Fruit fly (Drosophila melanogaster) whole organism, prepupa: ENCODE measurements around the gene CG1983.

Experiments used
- CG10631 ChIP-seq: fragments of 200-800 bp; sonication (Bioruptor generic); optimal IDR thresholded peaks from 2 replicates; lab custom pipeline; 2016; ENCODE audit warnings: missing biosample characterization, missing genetic modification characterization
- CG11294 ChIP-seq: fragments of 200-800 bp; sonication (Bioruptor generic); IDR thresholded peaks from 2 replicates; pipeline ENCODE4 v1.3.6; 2022; ENCODE audit warnings: missing biosample characterization, missing genetic modification characterization
- CG11762 ChIP-seq: fragments of 200-800 bp; sonication (Bioruptor generic); optimal IDR thresholded peaks from 3 replicates; lab custom pipeline; 2016; ENCODE audit warnings: missing biosample characterization, missing genetic modification characterization; ENCODE audit not compliant: insufficient read depth
- CG11902 ChIP-seq: fragments of 200-800 bp; sonication (Bioruptor generic); optimal IDR thresholded peaks from 3 replicates; lab custom pipeline; 2016; ENCODE audit warnings: missing biosample characterization, missing genetic modification characterization
- CG1621 ChIP-seq: fragments of 200-800 bp; sonication (Bioruptor generic); optimal IDR thresholded peaks from 3 replicates; lab custom pipeline; 2018; ENCODE audit warnings: missing biosample characterization, mild to moderate bottlenecking, missing genetic modification characterization
- CG31627 ChIP-seq: fragments of 200-800 bp; sonication (Bioruptor generic); optimal IDR thresholded peaks from 3 replicates; lab custom pipeline; 2016; ENCODE audit warnings: missing biosample characterization, missing genetic modification characterization
- CG34406 ChIP-seq: fragments of 200-800 bp; sonication (Bioruptor generic); optimal IDR thresholded peaks from 3 replicates; lab custom pipeline; 2016; ENCODE audit warnings: missing biosample characterization, missing genetic modification characterization
- CG3919 ChIP-seq: fragments of 200-800 bp; sonication (Bioruptor generic); optimal IDR thresholded peaks from 3 replicates; lab custom pipeline; 2016; ENCODE audit warnings: missing biosample characterization, missing genetic modification characterization
- CG6163 ChIP-seq: fragments of 200-800 bp; sonication (Bioruptor generic); IDR thresholded peaks from 3 replicates; pipeline ENCODE4 v1.3.6; 2022; ENCODE audit warnings: missing biosample characterization, missing genetic modification characterization
- CG6276 ChIP-seq: fragments of 200-800 bp; sonication (Bioruptor generic); optimal IDR thresholded peaks from 2 replicates; lab custom pipeline; 2017; ENCODE audit warnings: missing biosample characterization, mild to moderate bottlenecking, missing genetic modification characterization
- CG6792 ChIP-seq: fragments of 200-800 bp; sonication (Bioruptor generic); optimal IDR thresholded peaks from 3 replicates; lab custom pipeline; 2016; ENCODE audit warnings: missing biosample characterization, missing genetic modification characterization
- CG6808 ChIP-seq: fragments of 200-800 bp; sonication (Bioruptor generic); optimal IDR thresholded peaks from 3 replicates; lab custom pipeline; 2017; ENCODE audit warnings: missing biosample characterization, missing genetic modification characterization, mild to moderate bottlenecking, moderate library complexity, missing genetic modification reagents
- CG6854 ChIP-seq: fragments of 200-800 bp; sonication (Bioruptor generic); optimal IDR thresholded peaks from 2 replicates; lab custom pipeline; 2017; ENCODE audit warnings: missing biosample characterization, mild to moderate bottlenecking, missing genetic modification characterization
- CG7368 ChIP-seq: fragments of 200-800 bp; sonication (Bioruptor generic); optimal IDR thresholded peaks from 3 replicates; lab custom pipeline; 2016; ENCODE audit warnings: missing biosample characterization, missing genetic modification characterization
- CG8119 ChIP-seq: fragments of 200-800 bp; sonication (Bioruptor generic); IDR thresholded peaks from 3 replicates; pipeline ENCODE4 v1.3.6; 2022; ENCODE audit warnings: missing biosample characterization, missing genetic modification characterization
- CG8319 ChIP-seq: fragments of 200-800 bp; sonication (Bioruptor generic); optimal IDR thresholded peaks from 3 replicates; lab custom pipeline; 2016; ENCODE audit warnings: missing biosample characterization, missing genetic modification characterization
- CG9139 ChIP-seq: fragments of 200-800 bp; sonication (Bioruptor generic); optimal IDR thresholded peaks from 3 replicates; lab custom pipeline; 2017; ENCODE audit warnings: missing biosample characterization, mild to moderate bottlenecking, missing genetic modification characterization
- Eip78C ChIP-seq: fragments of 200-800 bp; sonication (Bioruptor generic); peaks from one replicate; lab custom pipeline; 2016; ENCODE audit warnings: missing biosample characterization, missing genetic modification characterization
- Eip93F ChIP-seq: fragments of 200-800 bp; sonication (Bioruptor generic); optimal IDR thresholded peaks from 2 replicates; lab custom pipeline; 2016; ENCODE audit warnings: missing biosample characterization, mild to moderate bottlenecking, missing genetic modification characterization
- Hr4 ChIP-seq: fragments of 200-800 bp; sonication (Bioruptor generic); optimal IDR thresholded peaks from 3 replicates; lab custom pipeline; 2016; ENCODE audit warnings: missing biosample characterization, missing genetic modification characterization
- Lpt ChIP-seq: fragments of 200-800 bp; sonication (Bioruptor generic); optimal IDR thresholded peaks from 3 replicates; lab custom pipeline; 2016; ENCODE audit warnings: missing biosample characterization, missing genetic modification characterization
- Met ChIP-seq: fragments of 200-800 bp; sonication (Bioruptor generic); optimal IDR thresholded peaks from 3 replicates; lab custom pipeline; 2016; ENCODE audit warnings: missing biosample characterization, missing genetic modification characterization
- Smox ChIP-seq: fragments of 200-800 bp; sonication (Bioruptor generic); optimal IDR thresholded peaks from 3 replicates; lab custom pipeline; 2016; ENCODE audit warnings: missing biosample characterization, missing genetic modification characterization
- Sox102F ChIP-seq: fragments of 200-800 bp; sonication (Bioruptor generic); optimal IDR thresholded peaks from 2 replicates; lab custom pipeline; 2016; ENCODE audit warnings: missing biosample characterization, mild to moderate bottlenecking, missing genetic modification characterization
- Sox15 ChIP-seq: fragments of 200-800 bp; sonication (Bioruptor generic); optimal IDR thresholded peaks from 3 replicates; lab custom pipeline; 2016; ENCODE audit warnings: missing biosample characterization, missing genetic modification characterization
- acj6 ChIP-seq: fragments of 200-800 bp; sonication (Bioruptor generic); optimal IDR thresholded peaks from 3 replicates; lab custom pipeline; 2016; ENCODE audit warnings: missing biosample characterization, missing genetic modification characterization
- cyc ChIP-seq: fragments of 200-800 bp; sonication (Bioruptor generic); optimal IDR thresholded peaks from 3 replicates; lab custom pipeline; 2016; ENCODE audit warnings: missing biosample characterization, missing genetic modification characterization
- eg ChIP-seq: fragments of 200-800 bp; sonication (Bioruptor generic); IDR thresholded peaks from 3 replicates; pipeline ENCODE4 v1.3.6; 2022; ENCODE audit warnings: missing biosample characterization, missing genetic modification characterization
- esn ChIP-seq: fragments of 200-800 bp; sonication (Bioruptor generic); optimal IDR thresholded peaks from 2 replicates; lab custom pipeline; 2016; ENCODE audit warnings: missing biosample characterization, mild to moderate bottlenecking, missing genetic modification characterization, moderate library complexity
- fd59A ChIP-seq: fragments of 200-800 bp; sonication (Bioruptor generic); optimal IDR thresholded peaks from 2 replicates; lab custom pipeline; 2017; ENCODE audit warnings: missing biosample characterization, mild to moderate bottlenecking, missing genetic modification characterization, missing genetic modification reagents
- fd85E ChIP-seq: fragments of 200-800 bp; sonication (Bioruptor generic); optimal IDR thresholded peaks from 3 replicates; lab custom pipeline; 2016; ENCODE audit warnings: missing biosample characterization, missing genetic modification characterization
- fkh ChIP-seq: fragments of 200-800 bp; sonication (Bioruptor generic); optimal IDR thresholded peaks from 3 replicates; lab custom pipeline; 2017; ENCODE audit warnings: missing biosample characterization, mild to moderate bottlenecking, missing genetic modification characterization, moderate library complexity
- lz ChIP-seq: fragments of 200-800 bp; sonication (Bioruptor generic); optimal IDR thresholded peaks from 3 replicates; lab custom pipeline; 2016; ENCODE audit warnings: missing biosample characterization, missing genetic modification characterization
- net ChIP-seq: fragments of 200-800 bp; sonication (Bioruptor generic); optimal IDR thresholded peaks from 3 replicates; lab custom pipeline; 2016; ENCODE audit warnings: missing biosample characterization, missing genetic modification characterization
- salr ChIP-seq, 2 experiments: fragments of 200-800 bp; sonication (Bioruptor generic); optimal IDR thresholded peaks; 3 replicates each; lab custom pipeline; 2016 to 2018; ENCODE audit warnings: missing biosample characterization in 2 of 2, missing genetic modification characterization in 2 of 2, mild to moderate bottlenecking in 1 of 2
- spab ChIP-seq: fragments of 200-800 bp; sonication (Bioruptor generic); optimal IDR thresholded peaks from 2 replicates; lab custom pipeline; 2017; ENCODE audit warnings: missing biosample characterization, mild to moderate bottlenecking, missing genetic modification characterization, missing genetic modification reagents
- ss ChIP-seq, 2 experiments: fragments of 200-800 bp; sonication (Bioruptor generic); optimal IDR thresholded peaks; 2 replicates in 1 of 2; 3 replicates in 1 of 2; lab custom pipeline; 2017 to 2018; ENCODE audit warnings: mild to moderate bottlenecking in 2 of 2, missing biosample characterization in 2 of 2, missing genetic modification characterization in 2 of 2, moderate library complexity in 1 of 2
- svp ChIP-seq: fragments of 200-800 bp; sonication (Bioruptor generic); peaks from one replicate; lab custom pipeline; 2016; ENCODE audit warnings: missing biosample characterization, missing genetic modification characterization
- topi ChIP-seq: fragments of 200-800 bp; sonication (Bioruptor generic); optimal IDR thresholded peaks from 3 replicates; lab custom pipeline; 2016; ENCODE audit warnings: missing biosample characterization, missing genetic modification characterization
- vri ChIP-seq: fragments of 200-800 bp; sonication (Bioruptor generic); optimal IDR thresholded peaks from 3 replicates; lab custom pipeline; 2016; ENCODE audit warnings: missing biosample characterization, mild to moderate bottlenecking, missing genetic modification characterization

CG1983 gene

DNA sequence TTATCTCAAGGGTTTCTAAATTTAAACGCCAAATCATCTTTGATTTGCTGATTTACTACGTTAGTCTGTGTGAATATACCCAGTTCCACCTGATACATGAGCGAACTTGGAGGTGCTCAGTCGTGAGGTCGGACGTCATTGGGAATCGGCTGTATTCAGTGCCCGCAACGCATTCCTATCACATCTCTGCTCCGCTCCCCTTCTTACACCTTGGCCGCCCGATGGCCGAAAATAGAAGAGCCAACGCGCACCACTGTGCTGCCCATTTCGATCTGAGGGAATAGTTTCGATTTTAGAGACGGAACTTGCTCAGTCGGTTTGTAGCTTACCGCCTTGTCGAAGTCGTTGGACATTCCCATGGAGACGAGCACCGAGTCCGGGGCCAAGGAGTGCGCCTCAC lies 1.2 kb downstream of the CG1983 start:
- no peak for TF ChIP-seq net (GFP tag; lab: Kevin White, UChicago)
- TF ChIP-seq CG6854 (GFP tag; lab: Kevin White, UChicago), result no peak

- TF ChIP-seq eg (GFP tag; lab: Robert Waterston, UW) (peak; percentile 5; the same call in 1 of the 3 replicates), CG8119 (GFP tag; lab: Robert Waterston, UW) (no peak), vri (GFP tag; lab: Kevin White, UChicago) (no peak), CG34406 (no peak), CG11762 (GFP tag; lab: Kevin White, UChicago) (no peak), CG9139 (GFP tag; lab: Kevin White, UChicago) (no peak), Eip78C (peak; percentile 40), CG7368 (GFP tag; lab: Kevin White, UChicago) (no peak), Met (no peak)
These were observed 2.4 kb downstream of the CG1983 start for dm6 chr3R:30175045-30175589.

DNA sequence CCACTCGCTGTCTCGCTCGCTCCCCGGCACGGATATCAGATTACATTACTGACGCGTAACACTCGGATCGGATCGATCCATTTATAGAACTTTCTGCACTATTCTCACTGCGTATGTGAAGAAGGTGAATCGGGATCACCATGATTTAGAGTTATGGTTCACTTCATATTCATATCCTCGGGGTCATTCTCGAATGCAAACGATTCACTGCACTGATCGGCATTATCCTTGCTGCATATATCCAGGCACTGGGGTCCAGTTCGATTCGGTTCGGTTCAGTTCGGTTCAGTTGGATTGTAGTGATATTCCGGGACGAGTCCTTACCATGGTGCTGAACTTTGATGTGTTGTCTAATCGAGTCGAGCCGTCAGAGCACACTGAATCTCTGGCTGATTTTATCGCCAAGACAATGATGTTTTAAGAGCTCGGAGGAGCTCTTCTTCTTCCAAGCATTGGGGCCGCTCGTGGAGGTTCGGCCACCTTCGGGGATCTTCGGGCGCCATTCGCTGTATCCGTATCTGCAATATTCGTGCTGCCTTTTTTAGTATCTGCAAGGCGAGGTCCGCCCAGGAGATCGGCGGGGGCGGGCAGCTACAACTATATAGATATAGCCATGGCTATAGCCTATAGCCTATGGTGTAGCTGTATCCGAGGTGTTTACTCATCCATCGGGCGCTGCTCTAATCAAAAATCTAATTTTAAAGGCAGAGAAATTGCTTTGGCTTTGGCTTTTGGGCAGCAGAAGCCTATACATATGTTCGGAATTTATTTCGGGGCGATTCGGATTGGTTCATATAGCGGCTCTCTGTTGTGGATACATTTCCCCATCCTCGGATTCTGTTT lies 3.1 kb downstream of the CG1983 start, which contains the start of gene Mlc2:
Mlc2 (minus strand) TSS at position 392 of the 843 bp plus-strand sequence.
- TF ChIP-seq CG11294 (GFP tag; lab: Robert Waterston, UW) (no peak), eg (GFP tag; lab: Robert Waterston, UW) (0 out of 3 replicates have a peak, but pooled peaks have one; percentile 16), acj6 (GFP tag; lab: Kevin White, UChicago) (no peak)

DNA sequence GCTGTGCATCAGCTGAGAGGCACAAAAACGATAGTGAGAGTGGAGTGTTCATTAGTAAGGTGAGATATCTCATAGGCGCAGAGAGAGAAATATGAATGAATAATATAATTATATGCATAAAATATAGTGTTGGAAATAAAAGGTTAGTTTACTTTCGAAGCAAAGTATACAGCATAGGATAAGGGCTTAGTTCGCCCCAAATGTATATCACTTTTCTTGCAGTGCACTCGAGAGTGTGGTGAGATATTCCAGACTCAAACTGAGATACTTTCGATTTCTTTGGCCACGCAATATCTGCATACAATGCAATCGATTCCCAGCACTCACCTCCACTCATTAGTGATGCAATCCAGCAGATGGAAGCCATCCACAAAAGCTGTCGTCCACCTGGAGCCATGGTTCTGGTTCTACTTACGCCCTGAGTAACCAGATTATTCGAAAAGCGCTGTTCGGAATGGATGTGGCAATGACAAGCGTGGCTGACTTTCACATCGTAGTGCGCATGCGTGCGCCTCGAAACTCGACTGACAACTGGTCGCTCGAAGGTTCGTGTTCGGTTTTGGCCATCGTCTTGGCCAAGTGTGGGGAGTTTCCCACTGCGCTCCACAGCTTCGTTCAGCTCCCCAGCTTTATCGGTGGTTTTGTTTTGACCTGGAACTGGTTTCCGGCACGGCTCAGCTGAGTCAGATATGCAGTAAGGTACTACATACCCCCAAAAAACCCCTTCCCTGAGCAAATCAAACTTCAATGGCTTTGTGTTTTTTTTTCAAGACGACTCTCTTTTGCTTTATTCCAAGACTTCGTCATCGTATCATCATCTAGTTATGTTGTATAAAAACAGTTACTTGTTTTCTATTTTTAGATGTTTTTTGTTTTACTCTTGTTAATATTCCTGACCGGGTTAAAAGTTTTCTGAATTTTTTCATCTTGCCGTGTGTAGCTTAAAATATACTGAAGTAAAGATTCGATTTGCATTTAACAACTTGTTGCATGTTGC lies 6.5 kb downstream of the CG1983 start, which contains the start of gene Rsod:
Rsod (minus strand) TSS at position 537 of the 997 bp plus-strand sequence.
- no peak for TF ChIP-seq CG9139 (GFP tag; lab: Kevin White, UChicago)
- TF ChIP-seq CG6808, result peak; percentile 21
- TF ChIP-seq CG6163, result peak; percentile 96
- peak; percentile 90 for TF ChIP-seq CG10631 (GFP tag; lab: Kevin White, UChicago)
- peak; percentile 92 for TF ChIP-seq CG3919
- TF ChIP-seq CG11902 (GFP tag; lab: Kevin White, UChicago), result peak; percentile 58
- TF ChIP-seq cyc, result peak; percentile 80
- TF ChIP-seq eg (GFP tag; lab: Robert Waterston, UW), result peak; percentile 97
- peak; percentile 90 for TF ChIP-seq Lpt (GFP tag; lab: Kevin White, UChicago)
- peak; percentile 81 for TF ChIP-seq lz (GFP tag; lab: Kevin White, UChicago)
- TF ChIP-seq Met, result peak; percentile 79
- peak; percentile 88 for TF ChIP-seq CG6276
- TF ChIP-seq CG6792 (GFP tag; lab: Kevin White, UChicago), result peak; percentile 81
- peak; percentile 61 to 85 for TF ChIP-seq salr (GFP tag; optimal IDR thresholded peaks at IDR 0.05; lab: Kevin White, UChicago)
- TF ChIP-seq CG8319 (GFP tag; lab: Kevin White, UChicago), result peak; percentile 7
- TF ChIP-seq Sox15 (GFP tag; lab: Kevin White, UChicago), result peak; percentile 67
- peak; percentile 78 for TF ChIP-seq svp
- TF ChIP-seq Smox (GFP tag; lab: Kevin White, UChicago), result peak; percentile 84
- TF ChIP-seq acj6 (GFP tag; lab: Kevin White, UChicago), result peak; percentile 88
- TF ChIP-seq topi (GFP tag; lab: Kevin White, UChicago), result peak; percentile 80
- TF ChIP-seq fd59A (GFP tag; lab: Kevin White, UChicago), result peak; percentile 45
- no peak for TF ChIP-seq fkh (GFP tag; lab: Kevin White, UChicago)
- TF ChIP-seq fd85E (GFP tag; lab: Kevin White, UChicago), result no peak
- TF ChIP-seq vri (GFP tag; lab: Kevin White, UChicago), result peak; percentile 74
- TF ChIP-seq ss (GFP tag; optimal IDR thresholded peaks at IDR 0.05; lab: Kevin White, UChicago), result peak; percentile 17 to 50
- TF ChIP-seq Eip78C, result peak; percentile 96
- TF ChIP-seq Sox102F (GFP tag; lab: Kevin White, UChicago), result peak; percentile 76
- peak; percentile 65 for TF ChIP-seq spab
- TF ChIP-seq CG31627 (GFP tag; lab: Kevin White, UChicago), result peak; percentile 70
- peak; percentile 83 for TF ChIP-seq esn (GFP tag; lab: Kevin White, UChicago)
- peak; percentile 68 for TF ChIP-seq Eip93F (GFP tag; lab: Kevin White, UChicago)
- peak; percentile 45 for TF ChIP-seq CG1621
- TF ChIP-seq Hr4 (GFP tag; lab: Kevin White, UChicago), result peak; percentile 93
